Worm (Caenorhabditis elegans): ENCODE results near the gene F10C2.3.

The F10C2.3 gene

ce11 chrV:12002866-12003485 is 17.1 kb upstream of the F10C2.3 start, which contains the start of gene cpr-9:
Gene cpr-9, plus strand, starts transcription at chrV:12003053.
- no peak for TF ChIP-seq unc-62 (GFP tag; optimal IDR thresholded peaks at IDR 0.05)

ce11 chrV:12004501-12004940 is 15.6 kb upstream of the F10C2.3 start:
- no peak for TF ChIP-seq unc-62 (GFP tag; optimal IDR thresholded peaks at IDR 0.05)

ce11 chrV:12006495-12006894 is 13.6 kb upstream of the F10C2.3 start, which contains the start of gene F57F5.3:
Gene F57F5.3, minus strand, starts transcription at chrV:12006595.
- no peak for TF ChIP-seq unc-62 (GFP tag; optimal IDR thresholded peaks at IDR 0.05)

ce11 chrV:12011686-12012085 is 8.4 kb upstream of the F10C2.3 start:
- no peak for TF ChIP-seq unc-62 (GFP tag; optimal IDR thresholded peaks at IDR 0.05)

DNA sequence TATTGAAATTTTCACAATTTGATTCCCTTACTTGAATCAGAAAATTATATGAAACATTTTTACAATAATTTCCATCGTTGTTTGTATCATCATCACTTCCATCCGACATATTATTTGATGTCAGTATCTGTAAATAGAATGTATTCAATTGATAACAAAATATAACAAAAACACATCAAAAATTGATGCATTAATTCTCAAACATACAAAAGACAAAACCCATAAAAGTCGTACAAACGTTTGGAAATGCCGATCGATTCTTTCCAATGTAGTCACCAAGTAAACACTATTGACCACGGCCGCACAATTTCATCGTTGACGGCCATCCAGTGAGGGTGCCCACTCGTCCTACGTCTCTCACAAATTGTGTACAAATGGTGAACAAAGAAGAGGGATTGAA is 6.8 kb upstream of the F10C2.3 start, which contains the start of gene add-2:
Gene add-2 (minus strand): TSS at position 109 of the 400 bp plus-strand sequence.
- TF ChIP-seq unc-62 (GFP tag; optimal IDR thresholded peaks at IDR 0.05), result no peak

ce11 chrV:12020940-12021339 is 814 bp downstream of the F10C2.3 start:
- TF ChIP-seq unc-62 (GFP tag; optimal IDR thresholded peaks at IDR 0.05), result no peak

DNA sequence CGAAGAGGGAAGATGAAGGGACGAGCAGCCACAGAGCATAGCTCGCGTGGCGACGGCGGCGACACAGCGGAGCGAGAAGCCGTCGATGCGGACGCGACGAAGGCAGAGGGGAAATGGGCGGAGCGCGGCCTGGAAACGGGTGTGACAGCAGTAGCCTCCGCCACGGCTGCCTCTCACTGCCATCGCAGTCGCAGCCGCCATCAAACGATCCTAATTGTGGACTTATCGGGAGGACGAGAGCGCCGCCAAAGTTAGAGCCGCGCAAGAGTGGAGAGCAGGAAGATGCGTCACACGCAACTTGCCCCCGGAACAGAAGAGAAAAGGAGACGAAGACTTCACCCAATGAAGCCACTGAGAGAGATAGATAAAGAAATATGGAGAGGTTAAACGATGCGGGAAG is 4.1 kb downstream of the F10C2.3 start:
- TF ChIP-seq unc-62 (GFP tag; optimal IDR thresholded peaks at IDR 0.05), result no peak

ce11 chrV:12025683-12026082 is 5.6 kb downstream of the F10C2.3 start:
- no peak for TF ChIP-seq unc-62 (GFP tag; optimal IDR thresholded peaks at IDR 0.05)

DNA sequence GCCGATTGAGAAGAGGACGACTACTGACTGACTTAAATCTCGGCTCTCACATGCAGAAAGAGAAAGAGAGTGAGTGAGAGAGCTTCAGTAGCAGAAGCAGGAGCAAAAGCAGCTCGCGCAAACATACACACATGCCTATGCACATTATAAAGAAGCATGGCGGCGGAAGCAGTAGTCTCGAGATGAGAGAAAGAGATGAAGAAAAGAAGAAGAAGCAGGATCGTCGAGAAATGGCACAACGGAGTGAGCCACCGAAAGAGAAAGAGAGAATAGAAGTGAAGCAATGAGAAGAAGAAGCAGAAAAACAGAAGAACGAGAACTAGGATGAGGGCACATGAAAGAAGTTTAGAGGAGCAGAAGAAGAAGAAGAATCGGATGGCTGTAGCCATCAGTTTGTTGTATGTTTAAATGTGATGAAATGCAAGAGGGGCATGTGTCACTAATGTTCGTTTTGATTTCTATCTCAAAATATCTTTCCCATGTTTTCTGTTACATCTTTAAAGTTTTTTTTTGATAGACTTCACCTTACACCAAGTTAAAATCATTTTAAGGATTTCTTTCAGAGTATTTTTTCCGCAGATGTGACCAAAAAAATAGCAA is 6.9 kb downstream of the F10C2.3 start:
- TF ChIP-seq unc-62 (GFP tag; optimal IDR thresholded peaks at IDR 0.05), result no peak

DNA sequence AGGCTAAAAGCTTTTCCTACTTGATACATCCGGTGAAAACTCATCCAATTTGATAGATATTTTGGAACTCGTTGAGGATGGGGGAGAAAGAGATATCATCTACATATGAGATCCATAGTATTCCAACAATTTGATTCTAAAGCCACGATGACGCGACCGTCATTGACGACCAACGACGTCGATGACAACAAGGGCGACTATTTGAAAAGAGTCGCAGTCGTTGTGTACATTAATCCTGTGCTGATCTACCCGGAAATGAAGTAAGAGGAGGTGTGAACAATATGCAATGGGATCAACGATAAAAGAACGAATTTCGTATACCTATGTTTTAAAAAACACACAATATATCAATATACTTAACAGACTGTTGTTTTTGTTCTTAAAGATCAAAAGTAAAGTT is 8.0 kb downstream of the F10C2.3 start:
- no peak for TF ChIP-seq unc-62 (GFP tag; optimal IDR thresholded peaks at IDR 0.05)

DNA sequence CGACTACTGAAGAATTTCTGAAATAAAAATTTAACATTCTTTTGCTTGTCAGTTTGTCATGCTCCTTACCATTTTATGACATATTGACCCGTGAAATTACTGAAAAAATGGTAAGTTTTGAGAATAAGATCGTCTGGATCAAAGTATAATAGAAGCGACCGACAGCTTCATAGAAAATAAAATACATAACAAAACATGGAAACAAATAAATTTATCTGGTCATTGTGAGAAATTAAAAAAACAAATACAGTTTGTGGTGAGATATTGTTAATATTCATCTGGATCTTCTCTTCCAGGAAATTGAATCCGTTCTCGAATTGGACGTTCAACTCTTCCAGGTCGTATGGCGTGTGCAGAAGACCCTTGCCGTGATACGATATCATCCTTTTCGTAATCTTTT is 11.9 kb downstream of the F10C2.3 start, which contains the start of gene pkc-1:
Gene pkc-1 (minus strand): TSS at position 101 of the 400 bp plus-strand sequence.
- no peak for TF ChIP-seq unc-62 (GFP tag; optimal IDR thresholded peaks at IDR 0.05)

- no peak for TF ChIP-seq unc-62 (GFP tag; optimal IDR thresholded peaks at IDR 0.05)
These were observed 13.7 kb downstream of the F10C2.3 start for ce11 chrV:12033841-12034240.

ce11 chrV:12036129-12036528 is 16.0 kb downstream of the F10C2.3 start:
- TF ChIP-seq unc-62 (GFP tag; optimal IDR thresholded peaks at IDR 0.05), result no peak

DNA sequence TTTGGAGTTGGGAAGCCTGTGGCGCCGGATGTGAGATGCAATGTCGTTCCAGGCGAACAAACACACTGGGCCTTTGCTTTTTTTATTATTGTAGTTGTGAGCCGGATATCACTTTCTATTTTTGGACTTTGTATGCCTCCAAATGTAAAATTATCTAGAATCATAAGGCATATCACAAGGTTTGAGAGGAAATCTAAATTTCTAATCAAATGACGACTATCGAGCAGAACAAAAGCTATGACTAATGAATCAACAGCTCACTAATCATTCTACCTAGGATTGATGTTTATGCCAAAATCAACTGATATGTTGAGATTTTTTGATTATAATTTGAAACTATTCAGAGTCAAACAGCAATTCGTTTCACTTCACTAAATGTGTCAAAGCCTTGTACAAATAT is 17.8 kb downstream of the F10C2.3 start:
- no peak for TF ChIP-seq unc-62 (GFP tag; optimal IDR thresholded peaks at IDR 0.05)

DNA sequence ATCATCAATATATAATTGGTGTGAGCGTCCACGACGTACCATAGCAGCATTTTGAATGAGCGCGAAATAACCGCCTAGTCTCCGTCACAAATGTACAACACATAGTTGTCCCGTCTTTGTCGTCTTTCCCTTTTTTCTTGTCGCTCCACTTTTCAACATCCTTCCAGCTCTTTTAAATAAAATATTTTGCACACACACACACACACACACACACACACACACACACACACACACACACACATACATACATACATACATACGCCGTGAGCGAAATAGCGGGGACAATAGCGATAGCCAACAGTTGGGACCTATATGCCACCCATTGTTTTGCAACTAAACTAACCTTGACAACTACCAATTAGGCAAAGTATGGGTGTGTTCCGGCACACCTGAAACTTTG is 18.2 kb downstream of the F10C2.3 start:
- TF ChIP-seq unc-62 (GFP tag; optimal IDR thresholded peaks at IDR 0.05), result no peak

DNA sequence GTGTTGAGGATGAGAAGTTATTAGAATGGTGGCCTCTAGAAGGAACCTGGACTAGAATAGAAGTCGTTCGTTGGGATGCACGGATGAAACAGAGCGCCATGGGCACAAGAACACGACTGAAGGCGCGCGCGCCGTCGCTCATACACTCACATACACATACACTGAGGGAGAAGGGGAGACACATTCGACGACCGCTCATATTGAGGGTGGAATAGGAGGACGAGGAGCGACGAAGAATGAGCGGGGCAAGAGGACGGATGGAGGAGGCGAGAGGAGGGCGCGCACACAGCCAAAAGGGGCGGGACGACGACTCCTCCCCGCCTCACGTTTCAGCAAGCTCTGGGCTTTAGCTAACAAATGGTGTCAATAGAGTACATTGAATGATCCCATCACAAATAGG is 18.7 kb downstream of the F10C2.3 start:
- no peak for TF ChIP-seq unc-62 (GFP tag; optimal IDR thresholded peaks at IDR 0.05)

DNA sequence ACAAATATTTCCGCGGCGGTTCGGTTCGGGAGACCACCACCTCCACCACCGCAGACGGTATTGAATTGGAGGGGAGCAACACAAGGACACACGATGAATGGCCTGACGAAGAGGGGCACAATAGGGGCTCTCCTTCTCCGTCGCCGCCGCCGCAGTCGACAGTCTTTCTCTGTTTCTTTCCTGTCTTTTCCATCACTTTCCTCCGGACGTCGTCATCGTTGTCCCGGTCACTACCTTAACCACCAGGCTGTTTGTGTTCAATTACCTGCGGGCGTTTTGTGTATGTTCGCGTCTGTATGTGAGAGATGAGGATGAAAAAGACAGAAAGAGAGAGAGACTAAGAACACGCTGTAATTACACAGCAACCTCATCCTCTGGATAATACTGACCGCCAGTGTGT is 19.6 kb downstream of the F10C2.3 start:
- no peak for TF ChIP-seq unc-62 (GFP tag; optimal IDR thresholded peaks at IDR 0.05)

All from whole organism, dauer.